Worm (Caenorhabditis elegans): ENCODE measurements around the gene Y79H2A.12.

DNA sequence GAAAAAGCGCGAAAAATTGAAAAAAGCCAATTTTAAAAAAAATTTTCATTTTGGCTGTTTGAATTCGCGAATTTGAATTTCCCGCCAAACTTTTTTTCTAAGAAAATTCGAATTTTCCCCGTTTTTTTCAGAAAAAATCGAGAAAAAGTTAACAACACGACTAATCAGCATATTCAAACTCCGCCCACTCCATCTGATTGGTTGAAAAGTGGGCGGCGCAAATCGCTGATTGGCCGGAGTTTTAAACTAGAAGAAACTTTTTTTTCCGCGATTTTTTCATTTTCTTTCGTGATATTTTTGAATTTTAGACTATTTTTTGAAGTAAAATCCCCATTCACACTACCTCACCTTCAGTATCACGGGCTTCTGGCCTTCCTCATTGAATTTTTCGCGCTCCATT is 30.9 kb upstream of the Y79H2A.12 start:
- no peak for TF ChIP-seq tbx-37 (GFP tag; conservative IDR thresholded peaks at IDR 0.05)
- no peak for TF ChIP-seq flt-1 (GFP tag; IDR thresholded peaks at IDR 0.05)
- no peak for TF ChIP-seq tra-4 (tag; optimal IDR thresholded peaks at IDR 0.05)
- no peak for TF ChIP-seq sea-1 (GFP tag; conservative IDR thresholded peaks at IDR 0.05)
- TF ChIP-seq ets-7 (tag; optimal IDR thresholded peaks at IDR 0.05), result no peak
- TF ChIP-seq ama-1 (optimal IDR thresholded peaks at IDR 0.05), result no peak
- no peak for TF ChIP-seq pes-1 (GFP tag; IDR thresholded peaks at IDR 0.05)
- no peak for TF ChIP-seq tbx-11 (GFP tag; IDR thresholded peaks at IDR 0.05)
